Fruit fly (Drosophila melanogaster) whole organism, embryonic: ENCODE data around the gene betaTub65B.
A peak's percentile ranks its signal among the peaks of the same experiment; 100 is the strongest.

Experiments used
- Asciz ChIP-seq: fragments of 200-800 bp; sonication (Bioruptor generic); optimal IDR thresholded peaks from 2 replicates; lab custom pipeline; 2017; ENCODE audit warnings: missing biosample characterization, mild to moderate bottlenecking, missing genetic modification characterization, missing genetic modification reagents
- CG10267 ChIP-seq: fragments of 200-800 bp; sonication (Bioruptor generic); optimal IDR thresholded peaks from 2 replicates; lab custom pipeline; 2018; ENCODE audit warnings: missing biosample characterization, mild to moderate bottlenecking, missing genetic modification characterization, moderate library complexity
- CG11247 ChIP-seq: fragments of 200-800 bp; sonication (Bioruptor generic); IDR thresholded peaks from 2 replicates; pipeline ENCODE4 v1.3.6; 2022; ENCODE audit warnings: missing biosample characterization, missing genetic modification characterization
- CG11723 ChIP-seq: fragments of 200-800 bp; sonication (Bioruptor generic); optimal IDR thresholded peaks from 2 replicates; lab custom pipeline; 2017; ENCODE audit warnings: missing biosample characterization, mild to moderate bottlenecking, missing genetic modification characterization
- CG12104 ChIP-seq: fragments of 200-800 bp; sonication (Bioruptor generic); optimal IDR thresholded peaks from 3 replicates; lab custom pipeline; 2016; ENCODE audit warnings: missing biosample characterization, missing genetic modification characterization
- CG12391 ChIP-seq: fragments of 200-800 bp; sonication (Bioruptor generic); optimal IDR thresholded peaks from 3 replicates; lab custom pipeline; 2018; ENCODE audit warnings: missing biosample characterization, mild to moderate bottlenecking, missing genetic modification characterization, moderate library complexity
- CG17361 ChIP-seq: fragments of 200-800 bp; sonication (Bioruptor generic); IDR thresholded peaks from 3 replicates; pipeline ENCODE4 v1.3.6; 2022; ENCODE audit warnings: missing biosample characterization, missing genetic modification characterization
- CG2129 ChIP-seq: fragments of 200-800 bp; sonication (Bioruptor generic); IDR thresholded peaks from 2 replicates; pipeline ENCODE4 v1.3.6; 2022; ENCODE audit warnings: missing biosample characterization, missing genetic modification characterization; ENCODE audit not compliant: partially characterized antibody
- CG2199 ChIP-seq: fragments of 200-800 bp; sonication (Bioruptor generic); IDR thresholded peaks from 3 replicates; pipeline ENCODE4 v1.3.6; 2022; ENCODE audit warnings: missing biosample characterization, missing genetic modification characterization
- CG31365 ChIP-seq: fragments of 200-800 bp; sonication (Bioruptor generic); optimal IDR thresholded peaks from 2 replicates; lab custom pipeline; 2018; ENCODE audit warnings: missing biosample characterization, mild to moderate bottlenecking, missing genetic modification characterization
- CG31441 ChIP-seq: fragments of 200-800 bp; sonication (Bioruptor generic); IDR thresholded peaks from 2 replicates; pipeline ENCODE4 v1.3.6; 2022; ENCODE audit warnings: missing biosample characterization, missing genetic modification characterization
- CG33213 ChIP-seq: fragments of 200-800 bp; sonication (Bioruptor generic); optimal IDR thresholded peaks from 3 replicates; lab custom pipeline; 2016; ENCODE audit warnings: missing biosample characterization, missing genetic modification characterization
- CG3726 ChIP-seq: fragments of 200-800 bp; sonication (Bioruptor generic); IDR thresholded peaks from 3 replicates; pipeline ENCODE4, ENCODE4 v1.3.6; 2022; ENCODE audit warnings: missing biosample characterization, missing genetic modification characterization
- CG3847 ChIP-seq: fragments of 200-800 bp; sonication (Bioruptor generic); IDR thresholded peaks from 2 replicates; pipeline ENCODE4 v1.3.6; 2022; ENCODE audit warnings: missing biosample characterization, missing genetic modification characterization
- CG3995 ChIP-seq: fragments of 200-800 bp; sonication (Bioruptor generic); optimal IDR thresholded peaks from 3 replicates; lab custom pipeline; 2016; ENCODE audit warnings: missing biosample characterization, missing genetic modification characterization
- CG42726 ChIP-seq: fragments of 200-800 bp; sonication (Bioruptor generic); IDR thresholded peaks from 2 replicates; pipeline ENCODE4 v1.3.6; 2022; ENCODE audit warnings: missing biosample characterization, missing genetic modification characterization; ENCODE audit not compliant: partially characterized antibody
- CG5245 ChIP-seq: fragments of 200-800 bp; sonication (Bioruptor generic); optimal IDR thresholded peaks from 3 replicates; lab custom pipeline; 2016; ENCODE audit warnings: missing biosample characterization, missing genetic modification characterization
- CG6813 ChIP-seq: fragments of 200-800 bp; sonication (Bioruptor generic); optimal IDR thresholded peaks from 2 replicates; lab custom pipeline; 2017; ENCODE audit warnings: missing biosample characterization, missing genetic modification characterization, mild to moderate bottlenecking, moderate library complexity, missing genetic modification reagents
- CG7372 ChIP-seq: fragments of 200-800 bp; sonication (Bioruptor generic); IDR thresholded peaks from 2 replicates; pipeline ENCODE4 v1.3.6; 2022; ENCODE audit warnings: missing biosample characterization, missing genetic modification characterization
- CG9797 ChIP-seq: fragments of 200-800 bp; sonication (Bioruptor generic); optimal IDR thresholded peaks from 3 replicates; lab custom pipeline; 2018; ENCODE audit warnings: missing biosample characterization, mild to moderate bottlenecking, missing genetic modification characterization
- CG9876 ChIP-seq: fragments of 200-800 bp; sonication (Bioruptor generic); optimal IDR thresholded peaks from 2 replicates; lab custom pipeline; 2016; ENCODE audit warnings: missing biosample characterization, missing genetic modification characterization
- Dek ChIP-seq: fragments of 200-800 bp; sonication (Bioruptor generic); optimal IDR thresholded peaks from 3 replicates; lab custom pipeline; 2019; ENCODE audit warnings: missing biosample characterization, mild to moderate bottlenecking, missing genetic modification characterization, moderate library complexity
- Dref ChIP-seq: fragments of 200-800 bp; sonication (Bioruptor generic); IDR thresholded peaks from 2 replicates; pipeline ENCODE4 v1.3.6; 2022; ENCODE audit warnings: missing biosample characterization, missing genetic modification characterization
- Elba2 ChIP-seq: fragments of 200-800 bp; sonication (Bioruptor generic); optimal IDR thresholded peaks from 3 replicates; lab custom pipeline; 2016; ENCODE audit warnings: missing biosample characterization, missing genetic modification characterization
- Ets65A ChIP-seq: fragments of 200-800 bp; sonication (Bioruptor generic); peaks from one replicate; lab custom pipeline; 2016; ENCODE audit warnings: missing biosample characterization, missing genetic modification characterization
- Gsc ChIP-seq: fragments of 200-800 bp; sonication (Bioruptor generic); IDR thresholded peaks from 2 replicates; pipeline ENCODE4 v1.3.6; 2022; ENCODE audit warnings: missing biosample characterization, missing genetic modification characterization
- Hmr ChIP-seq: fragments of 200-800 bp; sonication (Bioruptor generic); optimal IDR thresholded peaks from 3 replicates; lab custom pipeline; 2017; ENCODE audit warnings: mild to moderate bottlenecking, missing biosample characterization, missing genetic modification reagents, missing genetic modification characterization
- Lim3 ChIP-seq: fragments of 200-800 bp; sonication (Bioruptor generic); IDR thresholded peaks from 2 replicates; pipeline ENCODE4 v1.3.6; 2022; ENCODE audit warnings: missing biosample characterization, missing genetic modification characterization
- Nf-YC ChIP-seq: fragments of 200-800 bp; optimal IDR thresholded peaks from 3 replicates; lab custom pipeline; 2019; ENCODE audit warnings: missing biosample characterization, mild to moderate bottlenecking, missing genetic modification characterization, moderate library complexity
- Oaz ChIP-seq: fragments of 200-800 bp; sonication (Bioruptor generic); IDR thresholded peaks from 2 replicates; pipeline ENCODE4 v1.3.6; 2022; ENCODE audit warnings: missing biosample characterization, missing genetic modification characterization
- bcd ChIP-seq: fragments of 200-800 bp; sonication (Bioruptor generic); optimal IDR thresholded peaks from 2 replicates; lab custom pipeline; 2017; ENCODE audit warnings: missing biosample characterization, mild to moderate bottlenecking, missing genetic modification characterization
- cato ChIP-seq: fragments of 200-800 bp; sonication (Bioruptor generic); optimal IDR thresholded peaks from 2 replicates; lab custom pipeline; 2016; ENCODE audit warnings: missing biosample characterization, missing genetic modification characterization, borderline replicate concordance
- dysf ChIP-seq: fragments of 200-800 bp; sonication (Bioruptor generic); IDR thresholded peaks from 3 replicates; pipeline ENCODE4 v1.3.6; 2022; ENCODE audit warnings: missing biosample characterization, missing genetic modification characterization
- grn ChIP-seq: fragments of 200-800 bp; sonication (Bioruptor generic); optimal IDR thresholded peaks from 3 replicates; lab custom pipeline; 2017; ENCODE audit warnings: missing biosample characterization, missing genetic modification characterization
- gro ChIP-seq: fragments of 200-800 bp; sonication (Bioruptor generic); optimal IDR thresholded peaks from 2 replicates; lab custom pipeline; 2016; ENCODE audit warnings: missing biosample characterization, missing genetic modification characterization
- klu ChIP-seq: fragments of 200-800 bp; sonication (Bioruptor generic); IDR thresholded peaks from 2 replicates; pipeline ENCODE4 v1.3.6; 2022; ENCODE audit warnings: missing biosample characterization, missing genetic modification characterization
- phol ChIP-seq: fragments of 200-800 bp; sonication (Bioruptor generic); optimal IDR thresholded peaks from 3 replicates; lab custom pipeline; 2018; ENCODE audit warnings: missing biosample characterization, mild to moderate bottlenecking, missing genetic modification characterization, moderate library complexity
- pnt ChIP-seq: fragments of 200-800 bp; sonication (Bioruptor generic); optimal IDR thresholded peaks from 3 replicates; lab custom pipeline; 2016; ENCODE audit warnings: missing biosample characterization, missing genetic modification characterization
- prd ChIP-seq, 3 experiments: fragments of >200 bp in 2 of 3; fragments of 200-800 bp in 1 of 3; sonication (Bioruptor generic) in 1 of 3; optimal IDR thresholded peaks in 2 of 3; IDR thresholded peaks in 1 of 3; 2 replicates in 2 of 3; 3 replicates in 1 of 3; pipeline versions ENCODE4 v1.3.6 to Lab custom; 2017 to 2022; ENCODE audit warnings: missing biosample characterization in 1 of 3, missing genetic modification characterization in 1 of 3
- repo ChIP-seq: fragments of 200-800 bp; sonication (Bioruptor generic); optimal IDR thresholded peaks from 2 replicates; lab custom pipeline; 2016; ENCODE audit warnings: missing biosample characterization, missing genetic modification characterization
- schlank ChIP-seq: fragments of 200-800 bp; sonication (Bioruptor generic); optimal IDR thresholded peaks from 2 replicates; lab custom pipeline; 2018; ENCODE audit warnings: missing biosample characterization, mild to moderate bottlenecking, missing genetic modification characterization
- ssp ChIP-seq: fragments of 200-800 bp; sonication (Bioruptor generic); IDR thresholded peaks from 2 replicates; pipeline ENCODE4 v1.3.6; 2022; ENCODE audit warnings: missing biosample characterization, missing genetic modification characterization
- sug ChIP-seq: fragments of 200-800 bp; optimal IDR thresholded peaks from 2 replicates; lab custom pipeline; 2019; ENCODE audit warnings: missing biosample characterization, mild to moderate bottlenecking, missing genetic modification characterization, moderate library complexity
- tin ChIP-seq: fragments of 200-800 bp; sonication (Bioruptor generic); optimal IDR thresholded peaks from 3 replicates; lab custom pipeline; 2016; ENCODE audit warnings: missing biosample characterization, missing genetic modification characterization
- wdn ChIP-seq: fragments of 200-800 bp; sonication (Bioruptor generic); IDR thresholded peaks from 2 replicates; pipeline ENCODE4 v1.3.6; 2022; ENCODE audit warnings: missing biosample characterization, missing genetic modification characterization

betaTub65B gene

DNA sequence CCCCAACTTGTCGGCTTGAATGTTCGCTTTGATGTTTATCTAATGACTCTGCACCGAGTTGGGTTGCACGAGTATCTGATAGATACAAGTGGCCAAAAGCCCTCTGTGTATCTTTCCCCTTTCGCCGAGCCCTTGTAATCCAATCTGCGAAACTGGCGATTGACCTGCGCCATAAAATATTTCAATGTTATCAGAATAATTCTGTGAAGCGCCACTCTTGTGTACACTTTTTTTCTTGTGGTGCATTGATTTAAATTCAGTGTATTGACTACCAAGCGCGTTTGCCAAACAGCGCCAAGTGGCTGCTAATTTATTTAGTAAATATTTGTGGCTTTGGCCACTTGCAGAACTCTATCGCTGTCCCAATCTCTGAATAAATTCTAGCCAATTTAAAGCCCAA is 25.7 kb downstream of the betaTub65B start (continued):
- TF ChIP-seq grn (GFP tag; lab: Kevin White, UChicago) (peak; percentile 24), pnt (GFP tag; lab: Kevin White, UChicago) (no peak), phol (tag; lab: Kevin White, UChicago) (no peak), cato (GFP tag; lab: Kevin White, UChicago) (no peak), bcd (GFP tag; lab: Kevin White, UChicago) (no peak), dysf (no peak), CG33213 (GFP tag; lab: Kevin White, UChicago) (no peak), Asciz (no peak), Hmr (no peak), CG3995 (GFP tag; lab: Kevin White, UChicago) (no peak), CG2199 (GFP tag; lab: Robert Waterston, UW) (no peak), CG12104 (GFP tag; lab: Kevin White, UChicago) (no peak), CG42726 (no peak), ssp (GFP tag; lab: Robert Waterston, UW) (no peak), Lim3 (GFP tag; lab: Robert Waterston, UW) (no peak), CG3847 (GFP tag; lab: Robert Waterston, UW) (no peak), Oaz (GFP tag; lab: Robert Waterston, UW) (0 out of 2 replicates have a peak, but pooled peaks have one; percentile 8), tin (GFP tag; lab: Kevin White, UChicago) (no peak), Gsc (GFP tag; lab: Robert Waterston, UW) (no peak), CG2129 (GFP tag; lab: Robert Waterston, UW) (no peak), klu (GFP tag; lab: Robert Waterston, UW) (no peak), Dek (tag; lab: Kevin White, UChicago) (no peak), Dref (no peak), schlank (tag; lab: Kevin White, UChicago) (no peak), Nf-YC (tag; lab: Kevin White, UChicago) (no peak), CG3726 (GFP tag; lab: Robert Waterston, UW) (no peak), sug (tag; lab: Kevin White, UChicago) (peak; percentile 62), CG17361 (GFP tag; lab: Robert Waterston, UW) (no peak), CG10267 (tag; lab: Kevin White, UChicago) (no peak), CG31441 (no peak), CG9797 (GFP tag; lab: Kevin White, UChicago) (no peak), CG5245 (GFP tag; lab: Kevin White, UChicago) (no peak), CG31365 (no peak), Elba2 (GFP tag; lab: Kevin White, UChicago) (no peak), CG9876 (GFP tag; lab: Kevin White, UChicago) (no peak), CG12391 (tag; lab: Kevin White, UChicago) (no peak), repo (GFP tag; lab: Kevin White, UChicago) (no peak), wdn (GFP tag; lab: Robert Waterston, UW) (no peak), CG7372 (GFP tag; lab: Robert Waterston, UW) (no peak), Ets65A (GFP tag; lab: Kevin White, UChicago) (peak; percentile 21), gro (GFP tag; lab: Kevin White, UChicago) (no peak), prd (optimal IDR thresholded peaks at IDR 0.05; lab: Kevin White, UChicago) (no peak), prd (GFP tag; IDR thresholded peaks at IDR 0.05; lab: Robert Waterston, UW) (no peak), CG11247 (GFP tag; lab: Robert Waterston, UW) (no peak), CG11723 (no peak), CG6813 (GFP tag; lab: Kevin White, UChicago) (no peak)
